Fruit fly (Drosophila melanogaster): ENCODE data around the gene MED30.

Gene MED30

DNA sequence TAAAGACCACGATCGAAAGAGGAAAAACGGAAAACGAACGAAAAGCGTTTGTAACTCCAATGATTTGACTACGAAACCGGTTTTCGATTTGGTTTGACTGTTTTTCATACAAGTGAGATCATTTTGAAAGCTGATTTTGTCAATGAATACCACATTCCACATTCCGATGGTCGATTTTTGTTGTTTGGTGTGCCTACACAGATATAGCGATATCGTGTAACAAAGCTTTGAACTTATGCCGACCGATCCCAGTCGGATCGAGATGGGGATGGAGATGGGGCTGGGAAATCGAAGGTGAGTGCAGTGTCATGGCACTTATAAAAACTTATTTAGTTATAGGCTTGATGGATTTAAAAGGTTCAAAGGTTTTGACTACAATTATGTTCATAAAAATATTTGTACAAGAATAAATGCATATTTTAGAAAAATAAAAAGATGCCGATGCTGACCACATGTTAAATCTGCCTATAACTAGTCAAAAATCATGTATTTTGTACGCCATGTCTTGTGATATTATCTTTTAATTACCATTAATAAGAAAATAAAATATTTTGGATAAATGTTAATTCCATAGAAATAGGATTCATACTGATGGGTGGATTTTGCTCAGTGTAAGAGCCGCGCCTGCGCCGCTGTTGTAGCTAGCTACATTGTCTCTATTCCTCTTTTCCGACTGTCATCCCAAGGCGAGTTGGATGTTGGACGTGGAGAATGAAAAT, 11.6 kb downstream of the MED30 start (continued):
- TF ChIP-seq CG9727 (GFP tag; optimal IDR thresholded peaks at IDR 0.05) (peak; percentile 61), mirr (GFP tag; optimal IDR thresholded peaks at IDR 0.05) (peak; percentile 30), CG14441 (GFP tag; IDR thresholded peaks at IDR 0.05) (peak; percentile 39; the same call in 1 of the 2 replicates), Dek (tag; optimal IDR thresholded peaks at IDR 0.05) (peak; percentile 41), CG16813 (GFP tag; IDR thresholded peaks at IDR 0.05; ENCODE audit: partially characterized antibody) (no peak), Asciz (GFP tag; optimal IDR thresholded peaks at IDR 0.05) (peak; percentile 74), Myb (GFP tag; optimal IDR thresholded peaks at IDR 0.05) (no peak), CG31441 (GFP tag; IDR thresholded peaks at IDR 0.05) (peak; percentile 84), ttk (GFP tag; IDR thresholded peaks at IDR 0.05) (0 out of 2 replicates have a peak, but pooled peaks have one; percentile 33), Oli (tag; optimal IDR thresholded peaks at IDR 0.05) (peak; percentile 76), CG43689 (GFP tag; IDR thresholded peaks at IDR 0.05) (peak; percentile 30; the same call in 1 of the 2 replicates), CG2199 (GFP tag; IDR thresholded peaks at IDR 0.05) (peak; percentile 7; the same call in 1 of the 3 replicates), CG16779 (GFP tag; IDR thresholded peaks at IDR 0.05) (no peak), ase (GFP tag; IDR thresholded peaks at IDR 0.05) (no peak), Xbp1 (GFP tag; optimal IDR thresholded peaks at IDR 0.05) (peak; percentile 45), Ets65A (GFP tag) (peak; percentile 84), peb (GFP tag; IDR thresholded peaks at IDR 0.05) (0 out of 2 replicates have a peak, but pooled peaks have one; percentile 5), seq (GFP tag; IDR thresholded peaks at IDR 0.05) (no peak), nmo (GFP tag; optimal IDR thresholded peaks at IDR 0.05) (peak; percentile 76), CG9215 (GFP tag; IDR thresholded peaks at IDR 0.05) (0 out of 2 replicates have a peak, but pooled peaks have one; percentile 20), BtbVII (GFP tag; optimal IDR thresholded peaks at IDR 0.05) (peak; percentile 60), CG11504 (tag; optimal IDR thresholded peaks at IDR 0.05) (peak; percentile 81), CG17361 (GFP tag; IDR thresholded peaks at IDR 0.05) (peak; percentile 76), eyg (GFP tag; optimal IDR thresholded peaks at IDR 0.05) (no peak), CG2120 (GFP tag; optimal IDR thresholded peaks at IDR 0.05) (peak; percentile 35), CG1233 (GFP tag; optimal IDR thresholded peaks at IDR 0.05) (peak; percentile 42), CG16815 (GFP tag; optimal IDR thresholded peaks at IDR 0.05) (peak; percentile 43), Adf1 (GFP tag; IDR thresholded peaks at IDR 0.05) (no peak), ssp (GFP tag; IDR thresholded peaks at IDR 0.05) (0 out of 2 replicates have a peak, but pooled peaks have one; percentile 22), lola (GFP tag; optimal IDR thresholded peaks at IDR 0.05) (peak in 1 of 3 experiments; percentile 77), CG7786 (GFP tag; optimal IDR thresholded peaks at IDR 0.05) (no peak), dmrt99B (tag; optimal IDR thresholded peaks at IDR 0.05) (peak; percentile 74), CG12942 (GFP tag; optimal IDR thresholded peaks at IDR 0.05) (peak; percentile 34), CG4328 (GFP tag; optimal IDR thresholded peaks at IDR 0.05) (peak; percentile 7), prd (optimal IDR thresholded peaks at IDR 0.05) (no peak), prd (GFP tag; IDR thresholded peaks at IDR 0.05) (peak; percentile 64; the same call in 2 of the 3 replicates), CG17186 (GFP tag; optimal IDR thresholded peaks at IDR 0.05) (no peak), Mad (GFP tag; optimal IDR thresholded peaks at IDR 0.05) (no peak), dmrt11E (tag; optimal IDR thresholded peaks at IDR 0.05) (peak; percentile 72), Mrtf (GFP tag; IDR thresholded peaks at IDR 0.05) (0 out of 3 replicates have a peak, but pooled peaks have one; percentile 31), Bdp1 (GFP tag; optimal IDR thresholded peaks at IDR 0.05) (no peak), Camta (GFP tag; optimal IDR thresholded peaks at IDR 0.05) (no peak), ash1 (GFP tag; optimal IDR thresholded peaks at IDR 0.05) (no peak), Atf6 (GFP tag; IDR thresholded peaks at IDR 0.05) (peak; percentile 53; the same call in 1 of the 2 replicates), scrt (GFP tag; optimal IDR thresholded peaks at IDR 0.05) (peak; percentile 44), HHEX (GFP tag; optimal IDR thresholded peaks at IDR 0.05) (peak; percentile 48), trem (tag; optimal IDR thresholded peaks at IDR 0.05) (peak; percentile 56), gcm (GFP tag; optimal IDR thresholded peaks at IDR 0.05) (peak; percentile 69), CG4730 (GFP tag; IDR thresholded peaks at IDR 0.05) (peak; percentile 15; the same call in 1 of the 2 replicates)

Data from whole organism, embryonic.